Worm (Caenorhabditis elegans) whole organism, L4 larva: Measurements from ENCODE around the gene kvs-1.

Experiments used
- F10B5.3 ChIP-seq: sonication (generic microtip); optimal IDR thresholded peaks from 2 replicates; lab custom pipeline; 2016; ENCODE audit warnings: mild to moderate bottlenecking, missing genetic modification characterization, missing compliant biosample characterization
- F26F4.8 ChIP-seq: fragments of 200-800 bp; sonication (Bioruptor generic); conservative IDR thresholded peaks from 2 replicates; pipeline ENCODE4 v1.3.6; 2022; ENCODE audit warnings: missing genetic modification characterization, missing compliant biosample characterization
- T26A8.4 ChIP-seq: fragments of 200-800 bp; sonication (Bioruptor generic); IDR thresholded peaks from 2 replicates; pipeline ENCODE4 v1.3.6; 2022; ENCODE audit warnings: missing genetic modification characterization, missing compliant biosample characterization
- ZK546.5 ChIP-seq, 2 experiments: sonication (generic microtip); optimal IDR thresholded peaks; 2 replicates each; lab custom pipeline; 2017; ENCODE audit warnings: missing biosample characterization in 2 of 2, missing genetic modification characterization in 2 of 2
- aha-1 ChIP-seq: fragments of 150-350 bp; peaks from one replicate; lab custom pipeline; 2014; ENCODE audit warnings: missing biosample characterization, missing genetic modification characterization
- ama-1 ChIP-seq: fragments of 150-350 bp; optimal IDR thresholded peaks from 2 replicates; lab custom pipeline; 2014; ENCODE audit warnings: inconsistent platforms, mixed read lengths
- mep-1 ChIP-seq: fragments of 150-350 bp; sonication (generic microtip); optimal IDR thresholded peaks from 3 replicates; lab custom pipeline; 2014; ENCODE audit warnings: missing biosample characterization, missing genetic modification characterization
- pha-4 ChIP-seq, 2 experiments: fragments of 150-350 bp in 1 of 2; fragments of 200-800 bp in 1 of 2; sonication (Bioruptor generic) in 1 of 2; IDR thresholded peaks in 1 of 2; optimal IDR thresholded peaks in 1 of 2; 2 replicates each; pipeline versions ENCODE4 v1.3.6 to Lab custom; 2014 to 2022; ENCODE audit warnings: missing genetic modification characterization in 2 of 2, missing genetic modification reagents in 2 of 2, missing biosample characterization in 1 of 2, missing compliant biosample characterization in 1 of 2
- sdz-12 ChIP-seq: fragments of 200-800 bp; sonication (Bioruptor generic); optimal IDR thresholded peaks from 2 replicates; lab custom pipeline; 2018; ENCODE audit warnings: mild to moderate bottlenecking, missing genetic modification characterization, missing compliant biosample characterization
- spr-1 ChIP-seq: sonication (generic microtip); optimal IDR thresholded peaks from 2 replicates; lab custom pipeline; 2016; ENCODE audit warnings: mild to moderate bottlenecking, missing genetic modification characterization, missing compliant biosample characterization

DNA sequence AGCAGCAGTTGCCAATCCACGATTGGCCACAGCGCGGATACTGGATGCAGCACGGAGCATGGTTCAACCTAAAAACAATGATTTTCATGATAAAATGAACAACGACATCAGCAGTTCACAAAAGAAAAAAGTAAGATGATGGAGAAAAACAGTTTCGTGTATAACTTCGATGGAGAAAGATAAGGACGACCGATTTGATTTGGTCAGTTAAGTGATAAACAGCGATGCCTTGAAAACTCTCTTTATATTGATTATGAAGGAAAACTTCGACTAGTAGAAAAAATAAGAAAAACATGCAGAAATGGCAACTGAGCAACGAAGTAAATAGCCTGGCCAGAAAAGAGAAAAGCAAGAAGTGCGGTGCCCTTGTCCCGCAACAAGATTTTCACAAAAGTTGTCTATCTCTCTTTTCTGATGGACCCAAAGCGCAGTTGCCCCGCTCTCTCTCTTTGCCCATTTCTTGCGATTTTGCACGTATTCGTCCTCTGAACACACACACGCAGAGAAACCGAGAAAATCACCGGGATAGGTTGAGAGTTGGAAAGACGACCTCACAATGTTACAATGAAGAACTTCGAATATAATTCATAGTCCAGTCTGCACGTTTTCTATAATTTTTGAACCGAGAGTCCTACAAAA, 45.9 kb downstream of the kvs-1 start, which contains the start of gene pcca-1:
- TF ChIP-seq T26A8.4 (GFP tag; lab: Robert Waterston, UW), result no peak
- TF ChIP-seq ZK546.5 (tag; optimal IDR thresholded peaks at IDR 0.05; lab: Kevin White, UChicago), result no peak
- TF ChIP-seq sdz-12 (GFP tag; lab: Kevin White, UChicago), result no peak
- no peak for TF ChIP-seq ama-1 (lab: Kevin White, UChicago)
- no peak for TF ChIP-seq F26F4.8 (GFP tag; lab: Robert Waterston, UW)
- TF ChIP-seq F10B5.3, result no peak
- peak; percentile 100 for TF ChIP-seq aha-1 (tag; lab: Kevin White, UChicago)
- TF ChIP-seq spr-1 (tag; lab: Kevin White, UChicago), result no peak
- no peak for TF ChIP-seq mep-1
- no peak for TF ChIP-seq pha-4 (GFP tag; IDR thresholded peaks at IDR 0.05; lab: Robert Waterston, UW)
- no peak for TF ChIP-seq pha-4 (tag; optimal IDR thresholded peaks at IDR 0.05; lab: Kevin White, UChicago)
